Worm (Caenorhabditis elegans) whole organism, midembryonic: ENCODE data around the gene pqn-13.

Experiments used
- T22C8.4 ChIP-seq: fragments of 200-800 bp; sonication (Bioruptor generic); IDR thresholded peaks from 2 replicates; pipeline ENCODE4 v1.3.6; 2022; ENCODE audit warnings: missing genetic modification characterization, missing compliant biosample characterization
- cog-1 ChIP-seq: sonication (generic microtip); optimal IDR thresholded peaks from 2 replicates; lab custom pipeline; 2016; ENCODE audit warnings: missing genetic modification characterization, missing compliant biosample characterization
- flt-1 ChIP-seq: fragments of 200-800 bp; sonication (Bioruptor generic); IDR thresholded peaks from 2 replicates; pipeline ENCODE4 v1.3.6; 2022; ENCODE audit warnings: missing genetic modification characterization, missing compliant biosample characterization
- klf-2 ChIP-seq: fragments of 200-800 bp; sonication (Bioruptor generic); conservative IDR thresholded peaks from 2 replicates; pipeline ENCODE4 v1.3.6; 2022; ENCODE audit warnings: missing genetic modification reagents, missing genetic modification characterization, missing compliant biosample characterization
- med-1 ChIP-seq: sonication (generic microtip); optimal IDR thresholded peaks from 2 replicates; lab custom pipeline; 2017; ENCODE audit warnings: missing genetic modification characterization, mild to moderate bottlenecking, missing compliant biosample characterization, antibody characterized with exemption, missing genetic modification reagents; ENCODE audit not compliant: insufficient read depth
- ref-1 ChIP-seq: fragments of 200-800 bp; sonication (Bioruptor generic); conservative IDR thresholded peaks from 2 replicates; pipeline ENCODE4 v1.3.6; 2022; ENCODE audit warnings: missing genetic modification reagents, missing genetic modification characterization, missing compliant biosample characterization
- tab-1 ChIP-seq: fragments of 200-800 bp; sonication (Bioruptor generic); IDR thresholded peaks from 2 replicates; pipeline ENCODE4 v1.3.6; 2022; ENCODE audit warnings: missing genetic modification characterization, missing compliant biosample characterization
- ztf-23 ChIP-seq: fragments of 200-800 bp; sonication (Bioruptor generic); IDR thresholded peaks from 2 replicates; pipeline ENCODE4 v1.3.6; 2022; ENCODE audit warnings: missing genetic modification reagents, missing genetic modification characterization, missing compliant biosample characterization
- ztf-29 ChIP-seq: fragments of 200-800 bp; sonication (Bioruptor generic); IDR thresholded peaks from 2 replicates; pipeline ENCODE4 v1.3.6; 2022; ENCODE audit warnings: missing genetic modification reagents, missing genetic modification characterization, missing compliant biosample characterization

pqn-13 gene

ce11 chrV:5660604-5661209, 15.2 kb downstream of the pqn-13 start, which contains the start of the genes mut-14 and C14C11.2:
TSS of gene mut-14 (minus strand) at chrV:5660704.
TSS of gene C14C11.2 (plus strand) at chrV:5661159.
- TF ChIP-seq ztf-29 (no peak), klf-2 (GFP tag; lab: Robert Waterston, UW) (no peak), flt-1 (GFP tag; lab: Robert Waterston, UW) (no peak), med-1 (GFP tag; lab: Kevin White, UChicago) (no peak), tab-1 (GFP tag; lab: Robert Waterston, UW) (no peak), cog-1 (tag; lab: Kevin White, UChicago) (no peak), ztf-23 (GFP tag; lab: Robert Waterston, UW) (no peak), T22C8.4 (no peak), ref-1 (no peak)

ce11 chrV:5653990-5654499, 21.9 kb downstream of the pqn-13 start, which contains the start of gene hex-2:
TSS of gene hex-2 (plus strand) at chrV:5654449.
- TF ChIP-seq ztf-29 (no peak), klf-2 (GFP tag; lab: Robert Waterston, UW) (no peak), cog-1 (tag; lab: Kevin White, UChicago) (no peak), ztf-23 (GFP tag; lab: Robert Waterston, UW) (no peak), tab-1 (GFP tag; lab: Robert Waterston, UW) (no peak), flt-1 (GFP tag; lab: Robert Waterston, UW) (no peak), ref-1 (no peak), med-1 (GFP tag; lab: Kevin White, UChicago) (no peak), T22C8.4 (no peak)

ce11 chrV:5651905-5652304, 24.0 kb downstream of the pqn-13 start:
- no peak for TF ChIP-seq flt-1 (GFP tag; lab: Robert Waterston, UW)
- no peak for TF ChIP-seq ref-1
- TF ChIP-seq ztf-29 = no peak
- TF ChIP-seq klf-2 (GFP tag; lab: Robert Waterston, UW) = no peak
- TF ChIP-seq tab-1 (GFP tag; lab: Robert Waterston, UW) = no peak
- no peak for TF ChIP-seq cog-1 (tag; lab: Kevin White, UChicago)
- TF ChIP-seq ztf-23 (GFP tag; lab: Robert Waterston, UW) = no peak
- no peak for TF ChIP-seq med-1 (GFP tag; lab: Kevin White, UChicago)
- no peak for TF ChIP-seq T22C8.4

ce11 chrV:5647359-5647758, 28.6 kb downstream of the pqn-13 start, which contains the start of gene C14C11.4:
TSS of gene C14C11.4 (plus strand) at chrV:5647610.
- no peak for TF ChIP-seq ref-1
- TF ChIP-seq ztf-23 (GFP tag; lab: Robert Waterston, UW) = no peak
- TF ChIP-seq T22C8.4 = no peak
- TF ChIP-seq tab-1 (GFP tag; lab: Robert Waterston, UW) = no peak
- TF ChIP-seq cog-1 (tag; lab: Kevin White, UChicago) = no peak
- TF ChIP-seq ztf-29 = no peak
- TF ChIP-seq klf-2 (GFP tag; lab: Robert Waterston, UW) = no peak
- no peak for TF ChIP-seq med-1 (GFP tag; lab: Kevin White, UChicago)
- TF ChIP-seq flt-1 (GFP tag; lab: Robert Waterston, UW) = no peak

ce11 chrV:5644171-5644570, 31.7 kb downstream of the pqn-13 start, which contains the start of gene srx-117:
TSS of gene srx-117 (plus strand) at chrV:5644471.
- TF ChIP-seq med-1 (GFP tag; lab: Kevin White, UChicago) = no peak

- TF ChIP-seq T22C8.4 (no peak), cog-1 (tag; lab: Kevin White, UChicago) (no peak)
Observed at ce11 chrV:5634445-5634844, 41.5 kb downstream of the pqn-13 start.

- TF ChIP-seq flt-1 (GFP tag; lab: Robert Waterston, UW) (no peak), ztf-23 (GFP tag; lab: Robert Waterston, UW) (no peak), ref-1 (no peak), med-1 (GFP tag; lab: Kevin White, UChicago) (no peak), cog-1 (tag; lab: Kevin White, UChicago) (no peak), tab-1 (GFP tag; lab: Robert Waterston, UW) (no peak), T22C8.4 (no peak), klf-2 (GFP tag; lab: Robert Waterston, UW) (no peak), ztf-29 (no peak)
Observed at ce11 chrV:5630792-5631191, 45.1 kb downstream of the pqn-13 start, which contains the start of gene acy-4. TSS of gene acy-4 (minus strand) at chrV:5630892.

ce11 chrV:5628014-5628413, 47.9 kb downstream of the pqn-13 start:
- TF ChIP-seq flt-1 (GFP tag; lab: Robert Waterston, UW) (no peak), ztf-23 (GFP tag; lab: Robert Waterston, UW) (no peak), tab-1 (GFP tag; lab: Robert Waterston, UW) (no peak), T22C8.4 (no peak), med-1 (GFP tag; lab: Kevin White, UChicago) (no peak), ref-1 (no peak), klf-2 (GFP tag; lab: Robert Waterston, UW) (no peak), ztf-29 (no peak), cog-1 (tag; lab: Kevin White, UChicago) (no peak)

ce11 chrV:5621390-5621789, 54.5 kb downstream of the pqn-13 start, which contains the start of gene M03E7.1:
TSS of gene M03E7.1 (plus strand) at chrV:5621690.
- TF ChIP-seq klf-2 (GFP tag; lab: Robert Waterston, UW) = no peak
- TF ChIP-seq med-1 (GFP tag; lab: Kevin White, UChicago) = no peak
- TF ChIP-seq cog-1 (tag; lab: Kevin White, UChicago) = no peak
- TF ChIP-seq ztf-23 (GFP tag; lab: Robert Waterston, UW) = no peak
- no peak for TF ChIP-seq T22C8.4

- no peak for TF ChIP-seq ref-1
- no peak for TF ChIP-seq ztf-29
- no peak for TF ChIP-seq klf-2 (GFP tag; lab: Robert Waterston, UW)
- no peak for TF ChIP-seq med-1 (GFP tag; lab: Kevin White, UChicago)
- TF ChIP-seq flt-1 (GFP tag; lab: Robert Waterston, UW) = no peak
- TF ChIP-seq ztf-23 (GFP tag; lab: Robert Waterston, UW) = no peak
- no peak for TF ChIP-seq cog-1 (tag; lab: Kevin White, UChicago)
- TF ChIP-seq tab-1 (GFP tag; lab: Robert Waterston, UW) = no peak
- TF ChIP-seq T22C8.4 = no peak
Observed at ce11 chrV:5620040-5620439, 55.9 kb downstream of the pqn-13 start, which contains the start of gene memb-2. TSS of gene memb-2 (minus strand) at chrV:5620140.
